Worm (Caenorhabditis elegans): Measurements from ENCODE around the gene W06D12.6.

ce11 chrV:17722553-17722952, 16.6 kb downstream of the W06D12.6 start:
- TF ChIP-seq blmp-1 (tag; optimal IDR thresholded peaks at IDR 0.05): no peak
- no peak for TF ChIP-seq unc-39 (tag; optimal IDR thresholded peaks at IDR 0.05)
- no peak for TF ChIP-seq drap-1 (GFP tag; optimal IDR thresholded peaks at IDR 0.05)
- TF ChIP-seq pha-4 (tag; optimal IDR thresholded peaks at IDR 0.05): no peak
- TF ChIP-seq lin-13 (tag; optimal IDR thresholded peaks at IDR 0.05): no peak
- no peak for TF ChIP-seq sptf-1 (tag; optimal IDR thresholded peaks at IDR 0.05)

Data from whole organism, mixed stage, embryonic.